Worm (Caenorhabditis elegans) whole organism, L4 larva: Measurements from ENCODE around the gene cec-2.

Experiments used
- F49E8.2 ChIP-seq: sonication (generic microtip); optimal IDR thresholded peaks from 2 replicates; lab custom pipeline; 2016; ENCODE audit warnings: missing compliant biosample characterization, mild to moderate bottlenecking, missing genetic modification characterization, borderline replicate concordance
- T20F7.1 ChIP-seq: fragments of 200-800 bp; sonication (Bioruptor generic); optimal IDR thresholded peaks from 2 replicates; lab custom pipeline; 2018; ENCODE audit warnings: mild to moderate bottlenecking, missing genetic modification characterization, missing compliant biosample characterization
- Y105C5A.15 ChIP-seq: fragments of 200-800 bp; sonication (Bioruptor generic); IDR thresholded peaks from 2 replicates; pipeline ENCODE4 v1.3.6; 2022; ENCODE audit warnings: missing genetic modification characterization, missing compliant biosample characterization
- ZK337.2 ChIP-seq: fragments of 200-800 bp; sonication (Bioruptor generic); IDR thresholded peaks from 2 replicates; pipeline ENCODE4 v1.3.6; 2022; ENCODE audit warnings: missing genetic modification reagents, missing genetic modification characterization, missing compliant biosample characterization
- ama-1 ChIP-seq: fragments of 150-350 bp; optimal IDR thresholded peaks from 2 replicates; lab custom pipeline; 2014; ENCODE audit warnings: inconsistent platforms, mixed read lengths
- ceh-28 ChIP-seq: fragments of 150-350 bp; optimal IDR thresholded peaks from 2 replicates; lab custom pipeline; 2014; ENCODE audit warnings: missing biosample characterization, missing genetic modification reagents, missing genetic modification characterization
- ceh-62 ChIP-seq: sonication (generic microtip); optimal IDR thresholded peaks from 2 replicates; lab custom pipeline; 2017; ENCODE audit warnings: missing biosample characterization, missing genetic modification characterization
- ceh-82 ChIP-seq: sonication (generic microtip); optimal IDR thresholded peaks from 2 replicates; lab custom pipeline; 2017; ENCODE audit warnings: missing biosample characterization, missing genetic modification characterization
- ces-1 ChIP-seq: fragments of 150-350 bp; sonication (generic microtip); optimal IDR thresholded peaks from 4 replicates; lab custom pipeline; 2014; ENCODE audit warnings: missing biosample characterization, missing genetic modification reagents, missing genetic modification characterization
- daf-19 ChIP-seq: fragments of 200-800 bp; sonication (Bioruptor generic); conservative IDR thresholded peaks from 2 replicates; pipeline ENCODE4 v1.3.6; 2022; ENCODE audit warnings: missing genetic modification characterization, missing compliant biosample characterization
- daf-8 ChIP-seq: fragments of 200-800 bp; sonication (Bioruptor generic); IDR thresholded peaks from 2 replicates; pipeline ENCODE4 v1.3.6; 2022; ENCODE audit warnings: missing genetic modification characterization, missing compliant biosample characterization
- dmd-8 ChIP-seq: fragments of 200-800 bp; sonication (Bioruptor generic); IDR thresholded peaks from 2 replicates; pipeline ENCODE4 v1.3.6; 2022; ENCODE audit warnings: missing genetic modification characterization, missing compliant biosample characterization
- duxl-1 ChIP-seq: sonication (generic microtip); optimal IDR thresholded peaks from 2 replicates; lab custom pipeline; 2016; ENCODE audit warnings: mild to moderate bottlenecking, missing genetic modification characterization, moderate library complexity, missing compliant biosample characterization; ENCODE audit not compliant: poor library complexity
- egl-27 ChIP-seq: sonication (generic microtip); optimal IDR thresholded peaks from 3 replicates; lab custom pipeline; 2017; ENCODE audit warnings: missing biosample characterization, missing genetic modification reagents, missing genetic modification characterization
- egl-43 ChIP-seq: fragments of 200-800 bp; sonication (Bioruptor generic); IDR thresholded peaks from 2 replicates; pipeline ENCODE4 v1.3.6; 2022; ENCODE audit warnings: missing genetic modification reagents, missing genetic modification characterization, missing compliant biosample characterization
- fos-1 ChIP-seq: fragments of 150-350 bp; optimal IDR thresholded peaks from 2 replicates; lab custom pipeline; 2014; ENCODE audit warnings: missing biosample characterization, missing genetic modification characterization
- hif-1 ChIP-seq, 2 experiments: sonication (generic microtip); optimal IDR thresholded peaks; 2 replicates each; lab custom pipeline; 2016 to 2017; ENCODE audit warnings: missing compliant biosample characterization in 2 of 2, missing genetic modification characterization in 2 of 2, missing genetic modification reagents in 2 of 2, missing genotype in 2 of 2, mild to moderate bottlenecking in 1 of 2
- hmg-1.1 ChIP-seq: fragments of 200-800 bp; sonication (Bioruptor generic); IDR thresholded peaks from 2 replicates; pipeline ENCODE4 v1.3.6; 2022; ENCODE audit warnings: missing genetic modification reagents, missing genetic modification characterization, missing compliant biosample characterization
- lin-38 ChIP-seq: fragments of 200-800 bp; sonication (Bioruptor generic); IDR thresholded peaks from 2 replicates; pipeline ENCODE4 v1.3.6; 2022; ENCODE audit warnings: missing genetic modification reagents, missing genetic modification characterization, missing compliant biosample characterization
- lsy-2 ChIP-seq, 2 experiments: fragments of 150-350 bp in 1 of 2; sonication (generic microtip) in 1 of 2; optimal IDR thresholded peaks; 2 replicates each; lab custom pipeline; 2014 to 2017; ENCODE audit warnings: missing biosample characterization in 2 of 2, missing genetic modification characterization in 2 of 2
- madf-5 ChIP-seq, 2 experiments: fragments of 200-800 bp; sonication (Bioruptor generic); IDR thresholded peaks; 2 replicates each; pipeline ENCODE4 v1.3.6; 2022; ENCODE audit warnings: missing compliant biosample characterization in 2 of 2, missing genetic modification characterization in 2 of 2
- mdl-1 ChIP-seq, 2 experiments: fragments of 150-350 bp in 1 of 2; sonication (generic microtip) in 1 of 2; optimal IDR thresholded peaks; 2 replicates each; lab custom pipeline; 2014 to 2017; ENCODE audit warnings: missing biosample characterization in 2 of 2, missing genetic modification characterization in 2 of 2
- mep-1 ChIP-seq: fragments of 150-350 bp; sonication (generic microtip); optimal IDR thresholded peaks from 3 replicates; lab custom pipeline; 2014; ENCODE audit warnings: missing biosample characterization, missing genetic modification characterization
- nhr-11 ChIP-seq: fragments of 150-350 bp; optimal IDR thresholded peaks from 2 replicates; lab custom pipeline; 2014; ENCODE audit warnings: missing biosample characterization, missing genetic modification characterization
- nhr-111 ChIP-seq: fragments of 200-800 bp; sonication (Bioruptor generic); optimal IDR thresholded peaks from 2 replicates; lab custom pipeline; 2018; ENCODE audit warnings: mild to moderate bottlenecking, missing genetic modification characterization, missing compliant biosample characterization
- nhr-237 ChIP-seq: sonication (generic microtip); optimal IDR thresholded peaks from 2 replicates; lab custom pipeline; 2017; ENCODE audit warnings: missing biosample characterization, missing genetic modification characterization
- nhr-48 ChIP-seq: sonication (generic microtip); optimal IDR thresholded peaks from 2 replicates; lab custom pipeline; 2016; ENCODE audit warnings: mild to moderate bottlenecking, missing genetic modification characterization, missing compliant biosample characterization
- nhr-76 ChIP-seq: fragments of 150-350 bp; optimal IDR thresholded peaks from 2 replicates; lab custom pipeline; 2014; ENCODE audit warnings: missing biosample characterization, missing genetic modification characterization
- pha-4 ChIP-seq, 2 experiments: fragments of 150-350 bp in 1 of 2; fragments of 200-800 bp in 1 of 2; sonication (Bioruptor generic) in 1 of 2; IDR thresholded peaks in 1 of 2; optimal IDR thresholded peaks in 1 of 2; 2 replicates each; pipeline versions ENCODE4 v1.3.6 to Lab custom; 2014 to 2022; ENCODE audit warnings: missing genetic modification characterization in 2 of 2, missing genetic modification reagents in 2 of 2, missing biosample characterization in 1 of 2, missing compliant biosample characterization in 1 of 2
- pqm-1 ChIP-seq: sonication (generic microtip); optimal IDR thresholded peaks from 2 replicates; lab custom pipeline; 2017; ENCODE audit warnings: missing biosample characterization, missing genetic modification characterization
- rbr-2 ChIP-seq: sonication (generic microtip); optimal IDR thresholded peaks from 2 replicates; lab custom pipeline; 2016; ENCODE audit warnings: missing genotype, missing genetic modification characterization, missing compliant biosample characterization
- saeg-2 ChIP-seq: fragments of 200-800 bp; sonication (Bioruptor generic); IDR thresholded peaks from 2 replicates; pipeline ENCODE4 v1.3.6; 2022; ENCODE audit warnings: missing genetic modification reagents, missing genetic modification characterization, missing compliant biosample characterization
- set-16 ChIP-seq: fragments of 200-800 bp; sonication (Bioruptor generic); IDR thresholded peaks from 2 replicates; pipeline ENCODE4 v1.3.6; 2022; ENCODE audit warnings: missing genetic modification reagents, missing genetic modification characterization, missing compliant biosample characterization
- snpc-1.2 ChIP-seq: fragments of 200-800 bp; sonication (Bioruptor generic); IDR thresholded peaks from 2 replicates; pipeline ENCODE4 v1.3.6; 2022; ENCODE audit warnings: missing genetic modification reagents, missing genetic modification characterization, missing compliant biosample characterization
- snpc-4 ChIP-seq: fragments of 150-350 bp; optimal IDR thresholded peaks from 2 replicates; lab custom pipeline; 2014; ENCODE audit warnings: missing biosample characterization, missing genetic modification characterization
- spr-1 ChIP-seq: sonication (generic microtip); optimal IDR thresholded peaks from 2 replicates; lab custom pipeline; 2016; ENCODE audit warnings: mild to moderate bottlenecking, missing genetic modification characterization, missing compliant biosample characterization
- tag-97 ChIP-seq: fragments of 200-800 bp; sonication (Bioruptor generic); IDR thresholded peaks from 2 replicates; pipeline ENCODE4 v1.3.6; 2022; ENCODE audit warnings: missing genetic modification characterization, missing compliant biosample characterization
- vab-7 ChIP-seq: fragments of 200-800 bp; sonication (Bioruptor generic); IDR thresholded peaks from 2 replicates; pipeline ENCODE4 v1.3.6; 2022; ENCODE audit warnings: missing genetic modification reagents, missing genetic modification characterization, missing compliant biosample characterization
- zip-11 ChIP-seq: fragments of 200-800 bp; sonication (Bioruptor generic); IDR thresholded peaks from 2 replicates; pipeline ENCODE4 v1.3.6; 2022; ENCODE audit warnings: missing genetic modification characterization, missing compliant biosample characterization
- zip-2 ChIP-seq: fragments of 150-350 bp; optimal IDR thresholded peaks from 2 replicates; lab custom pipeline; 2014; ENCODE audit warnings: missing biosample characterization, missing genetic modification characterization

The cec-2 gene

ce11 chrIV:1199501-1199900, 29.0 kb downstream of the cec-2 start:
- TF ChIP-seq rbr-2 (tag; lab: Kevin White, UChicago) (no peak), snpc-4 (tag; lab: Kevin White, UChicago) (no peak), nhr-11 (tag; lab: Kevin White, UChicago) (no peak), nhr-111 (no peak), set-16 (GFP tag; lab: Robert Waterston, UW) (peak; percentile 69), snpc-1.2 (GFP tag; lab: Robert Waterston, UW) (no peak), egl-43 (GFP tag; lab: Robert Waterston, UW) (0 out of 2 replicates have a peak, but pooled peaks have one; percentile 8), ZK337.2 (no peak), lsy-2 (tag; optimal IDR thresholded peaks at IDR 0.05; lab: Kevin White, UChicago) (no peak), madf-5 (GFP tag; IDR thresholded peaks at IDR 0.05; lab: Robert Waterston, UW) (no peak), pha-4 (GFP tag; IDR thresholded peaks at IDR 0.05; lab: Robert Waterston, UW) (no peak), pha-4 (tag; optimal IDR thresholded peaks at IDR 0.05; lab: Kevin White, UChicago) (no peak), T20F7.1 (GFP tag; lab: Kevin White, UChicago) (no peak), zip-11 (GFP tag; lab: Robert Waterston, UW) (no peak), daf-19 (GFP tag; lab: Robert Waterston, UW) (no peak), pqm-1 (tag; lab: Kevin White, UChicago) (no peak), duxl-1 (tag; lab: Kevin White, UChicago) (no peak), ceh-62 (no peak), ces-1 (GFP tag; lab: Kevin White, UChicago) (no peak), Y105C5A.15 (GFP tag; lab: Robert Waterston, UW) (no peak), ceh-28 (no peak), nhr-76 (no peak), vab-7 (GFP tag; lab: Robert Waterston, UW) (no peak), dmd-8 (GFP tag; lab: Robert Waterston, UW) (0 out of 2 replicates have a peak, but pooled peaks have one; percentile 27), tag-97 (GFP tag; lab: Robert Waterston, UW) (no peak), ceh-82 (no peak), lin-38 (GFP tag; lab: Robert Waterston, UW) (no peak)

ce11 chrIV:1204870-1205269, 34.4 kb downstream of the cec-2 start, which contains the start of gene dsl-2:
Gene dsl-2 (minus strand): TSS chrIV:1204970.
- no peak for TF ChIP-seq spr-1 (tag; lab: Kevin White, UChicago)
- TF ChIP-seq mdl-1 (tag; optimal IDR thresholded peaks at IDR 0.05; lab: Kevin White, UChicago), result no peak
- no peak for TF ChIP-seq ama-1 (lab: Kevin White, UChicago)
- no peak for TF ChIP-seq fos-1 (tag; lab: Kevin White, UChicago)
- TF ChIP-seq nhr-237, result no peak
- TF ChIP-seq hmg-1.1 (GFP tag; lab: Robert Waterston, UW), result no peak
- no peak for TF ChIP-seq lin-38 (GFP tag; lab: Robert Waterston, UW)
- TF ChIP-seq saeg-2 (GFP tag; lab: Robert Waterston, UW), result no peak
- TF ChIP-seq ces-1 (GFP tag; lab: Kevin White, UChicago), result no peak
- no peak for TF ChIP-seq F49E8.2 (tag; lab: Kevin White, UChicago)
- no peak for TF ChIP-seq pha-4 (GFP tag; IDR thresholded peaks at IDR 0.05; lab: Robert Waterston, UW)
- no peak for TF ChIP-seq pha-4 (tag; optimal IDR thresholded peaks at IDR 0.05; lab: Kevin White, UChicago)
- TF ChIP-seq egl-27 (tag; lab: Kevin White, UChicago), result no peak
- no peak for TF ChIP-seq nhr-48 (tag; lab: Kevin White, UChicago)
- TF ChIP-seq ZK337.2, result no peak
- TF ChIP-seq hif-1 (tag; optimal IDR thresholded peaks at IDR 0.05; lab: Kevin White, UChicago), result no peak
- no peak for TF ChIP-seq zip-2
- TF ChIP-seq mep-1 (tag; lab: Kevin White, UChicago), result no peak
- no peak for TF ChIP-seq daf-8 (GFP tag; lab: Robert Waterston, UW)
